Worm (Caenorhabditis elegans): Measurements from ENCODE around the gene C36A4.10.
"Not testable (repeated sequence)": the region's sequence is repeated elsewhere in the genome, so short reads cannot be mapped to it uniquely, and the experiment has no call there.

- not testable (repeated sequence) for TF ChIP-seq hlh-30 (tag; optimal IDR thresholded peaks at IDR 0.05; ENCODE audit: insufficient read depth); zfp-2 (tag; optimal IDR thresholded peaks at IDR 0.05); nhr-77 (tag; optimal IDR thresholded peaks at IDR 0.05); mep-1 (tag; optimal IDR thresholded peaks at IDR 0.05); fos-1 (tag; optimal IDR thresholded peaks at IDR 0.05); zip-11 (GFP tag; IDR thresholded peaks at IDR 0.05)
Measured at ce11 chrIII:3852030-3852579, 20.8 kb upstream of the C36A4.10 start, which contains the start of gene cyp-25A4.
